Worm (Caenorhabditis elegans): Measurements from ENCODE around the gene ZK418.6.

ZK418.6 gene

DNA sequence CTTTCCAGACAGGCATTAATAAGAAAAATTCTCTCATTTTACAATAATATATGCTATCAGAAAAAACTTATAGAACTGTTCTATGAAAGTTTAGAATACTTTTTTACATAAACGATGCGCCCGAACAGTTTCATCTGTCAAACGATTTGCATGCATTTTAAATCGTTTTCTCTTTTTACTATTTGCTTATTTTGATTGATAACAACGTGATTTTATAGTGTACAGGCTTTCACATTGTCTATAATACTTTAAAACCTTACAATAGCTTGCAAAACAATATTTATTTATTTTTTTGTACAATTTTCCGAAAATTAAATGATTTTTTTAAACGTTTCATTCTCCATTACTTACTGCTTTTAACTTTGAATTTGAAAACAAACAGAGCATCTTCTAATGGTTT lies 33.0 kb downstream of the ZK418.6 start, which contains the start of gene R01H2.7:
R01H2.7 (minus strand) TSS at position 101 of the 400 bp plus-strand sequence.
- no peak for TF ChIP-seq pqm-1 (tag; optimal IDR thresholded peaks at IDR 0.05)
- TF ChIP-seq nhr-28 (tag; optimal IDR thresholded peaks at IDR 0.05), result no peak
- no peak for TF ChIP-seq alr-1 (tag; optimal IDR thresholded peaks at IDR 0.05; ENCODE audit: borderline replicate concordance)
- no peak for TF ChIP-seq nhr-77 (tag; optimal IDR thresholded peaks at IDR 0.05)

DNA sequence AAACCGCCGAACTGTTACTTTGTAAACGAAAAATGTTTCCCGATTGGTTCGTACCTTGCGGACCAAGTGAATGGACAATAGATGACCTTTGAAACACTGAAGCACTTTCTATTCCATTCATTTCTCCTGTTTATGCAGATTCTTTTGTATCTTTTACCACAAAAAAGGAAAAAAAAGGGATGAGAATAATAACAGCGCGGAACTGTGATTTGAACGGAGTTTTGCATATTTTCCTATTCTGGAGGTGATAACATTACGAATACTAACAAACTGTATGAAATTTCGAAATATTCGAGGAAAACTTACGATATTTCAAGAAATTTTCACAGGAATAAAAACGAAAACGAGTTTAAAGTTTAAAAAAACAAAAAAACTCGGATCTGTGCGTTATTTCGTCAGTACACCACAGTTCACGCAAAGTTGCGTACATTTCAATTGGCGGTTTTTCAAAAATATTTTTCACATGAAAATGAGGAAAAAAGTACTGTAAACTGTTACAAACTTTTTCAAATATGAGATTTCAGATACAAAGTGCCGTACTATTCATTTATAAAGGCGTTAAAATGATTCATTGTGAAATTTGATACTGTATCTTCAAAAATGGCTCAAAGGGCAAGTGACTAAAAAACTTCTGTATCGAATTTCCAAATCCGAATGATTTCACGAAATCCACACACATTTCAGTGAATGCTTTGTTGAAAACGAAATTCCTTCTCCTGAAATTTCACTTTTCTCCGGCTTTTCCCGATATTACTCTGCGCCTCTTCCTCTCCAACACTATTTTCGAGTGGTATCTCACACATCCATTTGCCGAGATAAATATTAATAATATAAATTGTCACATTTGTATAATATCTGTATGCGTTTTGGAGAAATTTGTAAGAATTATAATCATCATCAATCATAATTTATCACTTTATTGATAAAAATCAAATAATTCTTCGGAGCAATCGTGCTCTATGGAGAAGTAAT lies 44.1 kb downstream of the ZK418.6 start:
- TF ChIP-seq dpl-1 (GFP tag; optimal IDR thresholded peaks at IDR 0.05) (peak in 2 of 3 experiments; percentile 14 to 33), blmp-1 (tag; optimal IDR thresholded peaks at IDR 0.05) (peak; percentile 45), lin-14 (GFP tag; optimal IDR thresholded peaks at IDR 0.05) (no peak), efl-1 (optimal IDR thresholded peaks at IDR 0.05) (peak; percentile 19 to 92), efl-1 (GFP tag; optimal IDR thresholded peaks at IDR 0.05 in 1 of 2) (peak; percentile 59 to 91)

DNA sequence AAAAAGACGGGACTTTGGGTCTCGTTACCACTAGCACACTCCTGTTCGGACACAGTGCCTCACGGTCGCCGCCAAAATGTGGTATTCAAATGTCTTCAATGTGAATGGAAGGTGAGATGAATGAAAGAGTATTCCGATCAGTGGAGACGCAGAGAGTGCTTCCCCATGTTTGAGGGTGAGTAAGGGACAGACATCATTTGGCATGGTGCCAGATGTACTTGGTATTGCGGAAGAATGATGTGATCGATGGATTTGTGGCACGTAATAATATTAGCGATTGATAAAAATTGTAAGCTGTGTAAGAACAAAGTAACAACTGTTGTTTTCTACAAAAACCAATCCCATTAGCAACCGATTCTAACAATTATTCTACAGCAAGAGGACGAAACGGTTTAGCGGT lies 46.6 kb downstream of the ZK418.6 start:
- TF ChIP-seq elt-2 (tag; optimal IDR thresholded peaks at IDR 0.05) (no peak), ztf-11 (tag; optimal IDR thresholded peaks at IDR 0.05) (no peak), snu-23 (GFP tag; optimal IDR thresholded peaks at IDR 0.05) (peak; percentile 15), ceh-8 (GFP tag; optimal IDR thresholded peaks at IDR 0.05) (no peak), lin-14 (GFP tag; optimal IDR thresholded peaks at IDR 0.05) (peak; percentile 16), mep-1 (tag; optimal IDR thresholded peaks at IDR 0.05) (peak; percentile 12), nhr-12 (tag; optimal IDR thresholded peaks at IDR 0.05) (no peak), nhr-19 (GFP tag; conservative IDR thresholded peaks at IDR 0.05) (no peak), zip-4 (GFP tag; optimal IDR thresholded peaks at IDR 0.05) (no peak), egl-27 (tag; optimal IDR thresholded peaks at IDR 0.05) (no peak), efl-3 (GFP tag; optimal IDR thresholded peaks at IDR 0.05) (no peak), efl-1 (optimal IDR thresholded peaks at IDR 0.05) (no peak), efl-1 (GFP tag; optimal IDR thresholded peaks at IDR 0.05 in 1 of 2) (peak in 1 of 2 experiments; percentile 55), grh-1 (GFP tag; IDR thresholded peaks at IDR 0.05) (0 out of 2 replicates have a peak, but pooled peaks have one; percentile 13), lin-35 (GFP tag; optimal IDR thresholded peaks at IDR 0.05) (peak in 1 of 2 experiments; percentile 2), blmp-1 (tag; optimal IDR thresholded peaks at IDR 0.05) (peak; percentile 26)

DNA sequence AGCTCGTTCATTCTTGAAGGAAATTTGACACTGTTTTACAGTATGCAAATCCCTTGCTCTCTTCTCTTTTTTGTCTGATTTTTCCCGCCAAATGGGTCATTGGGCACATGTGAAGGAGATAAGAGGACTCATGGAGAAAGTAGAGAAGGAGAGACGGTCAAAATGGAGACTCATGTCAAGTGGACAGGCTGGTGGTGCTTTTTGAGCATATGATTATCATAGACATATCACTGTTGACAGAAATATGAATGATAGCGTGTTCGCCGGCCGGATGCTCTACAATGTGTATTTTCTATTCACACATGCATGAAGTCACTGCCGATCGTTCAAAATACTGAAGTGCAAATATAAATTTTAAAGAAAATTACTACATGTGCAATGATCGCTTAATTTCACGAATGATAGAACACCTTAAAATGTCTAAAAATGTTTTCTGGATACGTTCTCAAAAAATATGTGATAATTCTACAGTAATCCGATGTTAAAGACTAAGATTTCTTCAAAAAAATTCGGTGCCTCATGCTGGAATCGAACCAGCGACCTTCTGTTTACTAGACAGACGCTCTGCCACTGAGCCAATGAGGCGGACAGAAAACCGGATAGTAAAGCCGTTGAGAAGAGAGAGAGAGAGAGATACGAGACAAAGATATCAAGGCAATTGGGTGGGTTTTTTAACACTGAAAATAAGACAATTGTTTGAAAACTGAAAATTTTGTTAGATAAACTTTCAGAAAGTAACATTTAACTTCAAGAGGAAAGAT lies 48.4 kb downstream of the ZK418.6 start:
- TF ChIP-seq snu-23 (GFP tag; optimal IDR thresholded peaks at IDR 0.05) (peak; percentile 65), lin-14 (GFP tag; optimal IDR thresholded peaks at IDR 0.05) (peak; percentile 15), dsc-1 (tag; optimal IDR thresholded peaks at IDR 0.05) (peak; percentile 66), egl-13 (tag; optimal IDR thresholded peaks at IDR 0.05) (no peak), ceh-90 (tag; optimal IDR thresholded peaks at IDR 0.05) (no peak), snpc-4 (tag; optimal IDR thresholded peaks at IDR 0.05) (peak; percentile 85), fkh-8 (tag; optimal IDR thresholded peaks at IDR 0.05) (peak; percentile 51), hlh-17 (GFP tag; optimal IDR thresholded peaks at IDR 0.05; ENCODE audit: borderline replicate concordance) (no peak), nhr-47 (tag; optimal IDR thresholded peaks at IDR 0.05) (peak; percentile 53), ets-5 (GFP tag; IDR thresholded peaks at IDR 0.05) (no peak), fkh-10 (GFP tag; optimal IDR thresholded peaks at IDR 0.05) (no peak), pax-3 (tag; optimal IDR thresholded peaks at IDR 0.05) (peak; percentile 15), elt-3 (tag; optimal IDR thresholded peaks at IDR 0.05) (peak in 1 of 6 experiments; percentile 1), nhr-84 (tag; optimal IDR thresholded peaks at IDR 0.05) (no peak), irx-1 (tag; optimal IDR thresholded peaks at IDR 0.05) (no peak), zag-1 (tag; optimal IDR thresholded peaks at IDR 0.05) (no peak), unc-86 (tag; optimal IDR thresholded peaks at IDR 0.05) (no peak), skn-1 (tag; optimal IDR thresholded peaks at IDR 0.05) (peak; percentile 15), nhr-20 (tag; optimal IDR thresholded peaks at IDR 0.05) (peak; percentile 33), elt-2 (tag; optimal IDR thresholded peaks at IDR 0.05) (peak; percentile 21), ztf-11 (tag; optimal IDR thresholded peaks at IDR 0.05) (no peak), C34B4.2 (tag; optimal IDR thresholded peaks at IDR 0.05) (no peak), dpl-1 (GFP tag; optimal IDR thresholded peaks at IDR 0.05) (peak in 2 of 3 experiments; percentile 41 to 43), nhr-76 (tag; optimal IDR thresholded peaks at IDR 0.05) (no peak), mep-1 (tag; optimal IDR thresholded peaks at IDR 0.05) (peak; percentile 41), pqm-1 (tag; optimal IDR thresholded peaks at IDR 0.05) (no peak), C04F5.9 (tag; optimal IDR thresholded peaks at IDR 0.05) (no peak)
